Worm (Caenorhabditis elegans) whole organism, L4 larva: ENCODE measurements around the gene Y110A2AL.1.

Experiments used
- D1046.2 ChIP-seq: fragments of 200-800 bp; sonication (Bioruptor generic); IDR thresholded peaks from 2 replicates; pipeline ENCODE4 v1.3.6; 2022; ENCODE audit warnings: missing genetic modification characterization, missing compliant biosample characterization
- F44E2.7 ChIP-seq: fragments of 200-800 bp; sonication (Bioruptor generic); IDR thresholded peaks from 2 replicates; pipeline ENCODE4 v2.1.2; 2022; ENCODE audit warnings: missing genetic modification characterization, missing compliant biosample characterization
- F49E8.2 ChIP-seq: sonication (generic microtip); optimal IDR thresholded peaks from 2 replicates; lab custom pipeline; 2016; ENCODE audit warnings: missing compliant biosample characterization, mild to moderate bottlenecking, missing genetic modification characterization, borderline replicate concordance
- R02D3.7 ChIP-seq: fragments of 150-350 bp; sonication (generic microtip); optimal IDR thresholded peaks from 3 replicates; lab custom pipeline; 2014; ENCODE audit warnings: missing biosample characterization, missing genetic modification characterization
- Y105C5A.15 ChIP-seq: fragments of 200-800 bp; sonication (Bioruptor generic); IDR thresholded peaks from 2 replicates; pipeline ENCODE4 v1.3.6; 2022; ENCODE audit warnings: missing genetic modification characterization, missing compliant biosample characterization
- Y48G9A.11 ChIP-seq: fragments of 200-800 bp; sonication (Bioruptor generic); IDR thresholded peaks from 2 replicates; pipeline ENCODE4 v1.3.6; 2022; ENCODE audit warnings: missing genetic modification reagents, missing genetic modification characterization, missing compliant biosample characterization
- ceh-28 ChIP-seq: fragments of 150-350 bp; optimal IDR thresholded peaks from 2 replicates; lab custom pipeline; 2014; ENCODE audit warnings: missing biosample characterization, missing genetic modification reagents, missing genetic modification characterization
- ceh-82 ChIP-seq: sonication (generic microtip); optimal IDR thresholded peaks from 2 replicates; lab custom pipeline; 2017; ENCODE audit warnings: missing biosample characterization, missing genetic modification characterization
- ces-1 ChIP-seq: fragments of 150-350 bp; sonication (generic microtip); optimal IDR thresholded peaks from 4 replicates; lab custom pipeline; 2014; ENCODE audit warnings: missing biosample characterization, missing genetic modification reagents, missing genetic modification characterization
- ctbp-1 ChIP-seq: fragments of 200-800 bp; sonication (Bioruptor generic); IDR thresholded peaks from 2 replicates; pipeline ENCODE4 v1.3.6; 2022; ENCODE audit warnings: missing genetic modification reagents, missing genetic modification characterization, missing compliant biosample characterization
- daf-12 ChIP-seq: fragments of 150-350 bp; optimal IDR thresholded peaks from 2 replicates; lab custom pipeline; 2014; ENCODE audit warnings: missing biosample characterization, missing genetic modification reagents, missing genetic modification characterization
- daf-16 ChIP-seq, 3 experiments: sonication (generic microtip); optimal IDR thresholded peaks; 2 replicates each; lab custom pipeline; 2016 to 2017; ENCODE audit warnings: missing genetic modification characterization in 3 of 3, missing genetic modification reagents in 3 of 3, mild to moderate bottlenecking in 2 of 3, missing compliant biosample characterization in 2 of 3, missing biosample characterization in 1 of 3, moderate library complexity in 1 of 3
- daf-19 ChIP-seq: fragments of 200-800 bp; sonication (Bioruptor generic); conservative IDR thresholded peaks from 2 replicates; pipeline ENCODE4 v1.3.6; 2022; ENCODE audit warnings: missing genetic modification characterization, missing compliant biosample characterization
- daf-8 ChIP-seq: fragments of 200-800 bp; sonication (Bioruptor generic); IDR thresholded peaks from 2 replicates; pipeline ENCODE4 v1.3.6; 2022; ENCODE audit warnings: missing genetic modification characterization, missing compliant biosample characterization
- dmd-6 ChIP-seq: fragments of 200-800 bp; sonication (Bioruptor generic); IDR thresholded peaks from 2 replicates; pipeline ENCODE4 v1.3.6; 2022; ENCODE audit warnings: missing genetic modification reagents, missing genetic modification characterization, missing compliant biosample characterization
- dmd-9 ChIP-seq: fragments of 200-800 bp; sonication (Bioruptor generic); IDR thresholded peaks from 2 replicates; pipeline ENCODE4 v1.3.6; 2022; ENCODE audit warnings: missing genetic modification reagents, missing genetic modification characterization, missing compliant biosample characterization
- egl-27 ChIP-seq: sonication (generic microtip); optimal IDR thresholded peaks from 3 replicates; lab custom pipeline; 2017; ENCODE audit warnings: missing biosample characterization, missing genetic modification reagents, missing genetic modification characterization
- egl-43 ChIP-seq: fragments of 200-800 bp; sonication (Bioruptor generic); IDR thresholded peaks from 2 replicates; pipeline ENCODE4 v1.3.6; 2022; ENCODE audit warnings: missing genetic modification reagents, missing genetic modification characterization, missing compliant biosample characterization
- hlh-11 ChIP-seq: fragments of 200-800 bp; sonication (Bioruptor generic); optimal IDR thresholded peaks from 2 replicates; lab custom pipeline; 2018; ENCODE audit warnings: mild to moderate bottlenecking, missing genetic modification characterization, missing compliant biosample characterization
- hlh-30 ChIP-seq: sonication (generic microtip); optimal IDR thresholded peaks from 2 replicates; lab custom pipeline; 2017; ENCODE audit warnings: antibody characterized with exemption, mild to moderate bottlenecking, missing genetic modification characterization, missing compliant biosample characterization; ENCODE audit not compliant: insufficient read depth
- hmg-1.1 ChIP-seq: fragments of 200-800 bp; sonication (Bioruptor generic); IDR thresholded peaks from 2 replicates; pipeline ENCODE4 v1.3.6; 2022; ENCODE audit warnings: missing genetic modification reagents, missing genetic modification characterization, missing compliant biosample characterization
- lin-1 ChIP-seq: fragments of 200-800 bp; sonication (Bioruptor generic); IDR thresholded peaks from 2 replicates; pipeline ENCODE4 v1.3.6; 2022; ENCODE audit warnings: missing genetic modification reagents, missing genetic modification characterization, missing compliant biosample characterization
- lin-15B ChIP-seq: fragments of 150-350 bp; sonication (generic microtip); optimal IDR thresholded peaks from 3 replicates; lab custom pipeline; 2014; ENCODE audit warnings: missing biosample characterization, missing genetic modification characterization
- lin-29 ChIP-seq: fragments of 200-800 bp; sonication (Bioruptor generic); IDR thresholded peaks from 2 replicates; pipeline ENCODE4 v1.3.6; 2022; ENCODE audit warnings: missing genetic modification reagents, missing genetic modification characterization, missing compliant biosample characterization
- lin-39 ChIP-seq: fragments of 150-350 bp; optimal IDR thresholded peaks from 2 replicates; lab custom pipeline; 2014; ENCODE audit warnings: missing biosample characterization, missing genetic modification reagents, missing genetic modification characterization
- madf-9 ChIP-seq: fragments of 200-800 bp; sonication (Bioruptor generic); conservative IDR thresholded peaks from 2 replicates; pipeline ENCODE4 v1.3.6; 2022; ENCODE audit warnings: missing genetic modification reagents, missing genetic modification characterization, missing compliant biosample characterization
- mes-2 ChIP-seq: sonication (generic microtip); optimal IDR thresholded peaks from 2 replicates; lab custom pipeline; 2016; ENCODE audit warnings: missing genotype, mild to moderate bottlenecking, missing genetic modification characterization, missing compliant biosample characterization; ENCODE audit not compliant: poor library complexity, severe bottlenecking
- nhr-11 ChIP-seq: fragments of 150-350 bp; optimal IDR thresholded peaks from 2 replicates; lab custom pipeline; 2014; ENCODE audit warnings: missing biosample characterization, missing genetic modification characterization
- nhr-25 ChIP-seq: sonication (generic microtip); optimal IDR thresholded peaks from 2 replicates; lab custom pipeline; 2017; ENCODE audit warnings: missing genetic modification characterization, mild to moderate bottlenecking, missing compliant biosample characterization, antibody characterized with exemption, moderate library complexity, borderline replicate concordance; ENCODE audit not compliant: insufficient read depth
- nhr-28 ChIP-seq: fragments of 150-350 bp; optimal IDR thresholded peaks from 2 replicates; lab custom pipeline; 2014; ENCODE audit warnings: missing biosample characterization, missing genetic modification characterization
- nhr-42 ChIP-seq: fragments of 200-800 bp; sonication (Bioruptor generic); IDR thresholded peaks from 2 replicates; pipeline ENCODE4 v1.3.6; 2022; ENCODE audit warnings: missing genetic modification characterization, missing compliant biosample characterization
- php-3 ChIP-seq: fragments of 200-800 bp; sonication (Bioruptor generic); IDR thresholded peaks from 2 replicates; pipeline ENCODE4 v1.3.6; 2022; ENCODE audit warnings: missing genetic modification reagents, missing genetic modification characterization, missing compliant biosample characterization
- pqm-1 ChIP-seq: sonication (generic microtip); optimal IDR thresholded peaks from 2 replicates; lab custom pipeline; 2017; ENCODE audit warnings: missing biosample characterization, missing genetic modification characterization
- skn-1 ChIP-seq: fragments of 150-350 bp; optimal IDR thresholded peaks from 2 replicates; lab custom pipeline; 2014; ENCODE audit warnings: missing biosample characterization, missing genetic modification characterization
- snpc-4 ChIP-seq: fragments of 150-350 bp; optimal IDR thresholded peaks from 2 replicates; lab custom pipeline; 2014; ENCODE audit warnings: missing biosample characterization, missing genetic modification characterization
- tag-97 ChIP-seq: fragments of 200-800 bp; sonication (Bioruptor generic); IDR thresholded peaks from 2 replicates; pipeline ENCODE4 v1.3.6; 2022; ENCODE audit warnings: missing genetic modification characterization, missing compliant biosample characterization
- zag-1 ChIP-seq: fragments of 150-350 bp; optimal IDR thresholded peaks from 2 replicates; lab custom pipeline; 2014; ENCODE audit warnings: missing biosample characterization, missing genetic modification characterization
- zfp-2 ChIP-seq: sonication (generic microtip); optimal IDR thresholded peaks from 2 replicates; lab custom pipeline; 2016; ENCODE audit warnings: mild to moderate bottlenecking, missing genetic modification characterization, missing compliant biosample characterization
- zfp-3 ChIP-seq: fragments of 200-800 bp; sonication (Bioruptor generic); conservative IDR thresholded peaks from 2 replicates; pipeline ENCODE4 v1.3.6; 2022; ENCODE audit warnings: missing genetic modification reagents, missing genetic modification characterization, missing compliant biosample characterization
- zip-11 ChIP-seq: fragments of 200-800 bp; sonication (Bioruptor generic); IDR thresholded peaks from 2 replicates; pipeline ENCODE4 v1.3.6; 2022; ENCODE audit warnings: missing genetic modification characterization, missing compliant biosample characterization

Y110A2AL.1 gene

DNA sequence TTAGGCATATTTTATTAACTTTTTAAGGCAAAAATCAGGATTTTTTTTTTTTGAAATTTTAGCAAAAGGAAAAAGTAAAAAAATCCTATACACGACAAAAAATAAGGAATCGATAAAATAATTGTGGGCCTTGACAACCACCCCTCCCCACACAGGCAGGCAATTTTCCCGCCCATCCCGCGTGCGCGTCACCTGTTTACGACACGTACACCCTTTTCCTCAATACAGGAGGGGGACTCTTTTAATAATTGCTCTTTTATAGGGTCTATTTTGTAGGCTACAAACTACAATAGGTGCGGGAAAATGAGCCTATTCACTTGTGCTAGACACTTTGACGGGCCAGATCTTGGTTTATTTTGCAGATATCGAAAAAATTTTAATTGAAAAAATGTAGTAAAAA, 42.4 kb upstream of the Y110A2AL.1 start:
- TF ChIP-seq egl-43 (GFP tag; lab: Robert Waterston, UW) (no peak), R02D3.7 (tag; lab: Kevin White, UChicago) (no peak), ces-1 (no peak), tag-97 (no peak), daf-16 (GFP tag; optimal IDR thresholded peaks at IDR 0.05; lab: Kevin White, UChicago) (no peak), daf-16 (tag; optimal IDR thresholded peaks at IDR 0.05; lab: Kevin White, UChicago) (peak; percentile 39), php-3 (GFP tag; lab: Robert Waterston, UW) (0 out of 2 replicates have a peak, but pooled peaks have one; percentile 11), hlh-30 (tag; lab: Kevin White, UChicago) (peak; percentile 55), skn-1 (tag; lab: Kevin White, UChicago) (no peak), mes-2 (no peak), lin-1 (GFP tag; lab: Robert Waterston, UW) (no peak), ceh-28 (tag; lab: Kevin White, UChicago) (no peak), snpc-4 (tag; lab: Kevin White, UChicago) (no peak), zag-1 (tag; lab: Kevin White, UChicago) (no peak), daf-12 (no peak), Y105C5A.15 (GFP tag; lab: Robert Waterston, UW) (no peak), daf-8 (no peak), nhr-42 (GFP tag; lab: Robert Waterston, UW) (no peak), F49E8.2 (no peak), daf-19 (no peak)

- TF ChIP-seq nhr-42 (GFP tag; lab: Robert Waterston, UW) (no peak), pqm-1 (tag; lab: Kevin White, UChicago) (peak; percentile 7), nhr-11 (tag; lab: Kevin White, UChicago) (peak; percentile 44), zfp-2 (no peak), hlh-30 (tag; lab: Kevin White, UChicago) (no peak), hlh-11 (tag; lab: Kevin White, UChicago) (peak; percentile 81), mes-2 (peak; percentile 38), lin-15B (tag; lab: Kevin White, UChicago) (no peak), daf-16 (GFP tag; optimal IDR thresholded peaks at IDR 0.05; lab: Kevin White, UChicago) (no peak), daf-16 (tag; optimal IDR thresholded peaks at IDR 0.05; lab: Kevin White, UChicago) (peak; percentile 99), daf-12 (no peak), egl-27 (tag; lab: Kevin White, UChicago) (no peak), nhr-28 (peak; percentile 76), dmd-6 (peak; percentile 44), lin-1 (GFP tag; lab: Robert Waterston, UW) (peak; percentile 61; the same call in 1 of the 2 replicates)
These were observed 40.8 kb upstream of the Y110A2AL.1 start for ce11 chrII:2834105-2834504.

- TF ChIP-seq zfp-3 (GFP tag; lab: Robert Waterston, UW) (no peak), nhr-25 (tag; lab: Kevin White, UChicago) (no peak), Y48G9A.11 (GFP tag; lab: Robert Waterston, UW) (no peak), dmd-9 (GFP tag; lab: Robert Waterston, UW) (no peak), F44E2.7 (GFP tag; lab: Robert Waterston, UW) (no peak), snpc-4 (tag; lab: Kevin White, UChicago) (no peak), hmg-1.1 (GFP tag; lab: Robert Waterston, UW) (no peak), skn-1 (tag; lab: Kevin White, UChicago) (no peak), ctbp-1 (GFP tag; lab: Robert Waterston, UW) (no peak), madf-9 (GFP tag; lab: Robert Waterston, UW) (no peak), D1046.2 (GFP tag; lab: Robert Waterston, UW) (no peak), ceh-82 (tag; lab: Kevin White, UChicago) (no peak), ceh-28 (tag; lab: Kevin White, UChicago) (no peak), lin-39 (no peak), zip-11 (GFP tag; lab: Robert Waterston, UW) (no peak), lin-29 (GFP tag; lab: Robert Waterston, UW) (no peak)
These were observed 38.0 kb upstream of the Y110A2AL.1 start, which contains the start of gene K12H6.7 for ce11 chrII:2836853-2837252. TSS of gene K12H6.7 (minus strand) at chrII:2836953.
